Worm (Caenorhabditis elegans) whole organism, mixed stage, embryonic: Measurements from ENCODE around the gene ugt-11.

Source experiments
- blmp-1 ChIP-seq: fragments of 150-350 bp; optimal IDR thresholded peaks from 2 replicates; lab custom pipeline; 2014; ENCODE audit warnings: missing biosample characterization, missing genetic modification characterization
- cnd-1 ChIP-seq: fragments of 200-800 bp; sonication (Bioruptor generic); optimal IDR thresholded peaks from 2 replicates; lab custom pipeline; 2018; ENCODE audit warnings: mild to moderate bottlenecking, missing genetic modification characterization, missing compliant biosample characterization
- elt-1 ChIP-seq: sonication (generic microtip); optimal IDR thresholded peaks from 2 replicates; lab custom pipeline; 2017; ENCODE audit warnings: missing genetic modification characterization, mild to moderate bottlenecking, missing compliant biosample characterization, antibody characterized with exemption, moderate library complexity, borderline replicate concordance; ENCODE audit not compliant: insufficient read depth
- mab-5 ChIP-seq: fragments of 150-350 bp; optimal IDR thresholded peaks from 2 replicates; lab custom pipeline; 2014; ENCODE audit warnings: missing biosample characterization, missing genetic modification characterization
- nhr-2 ChIP-seq: fragments of 150-350 bp; optimal IDR thresholded peaks from 2 replicates; lab custom pipeline; 2014; ENCODE audit warnings: missing biosample characterization, missing genetic modification characterization
- nhr-237 ChIP-seq: fragments of 150-350 bp; optimal IDR thresholded peaks from 2 replicates; lab custom pipeline; 2014; ENCODE audit warnings: missing biosample characterization, missing genetic modification characterization
- nhr-76 ChIP-seq: sonication (generic microtip); optimal IDR thresholded peaks from 2 replicates; lab custom pipeline; 2017; ENCODE audit warnings: missing biosample characterization, missing genetic modification characterization
- snpc-4 ChIP-seq: fragments of 150-350 bp; optimal IDR thresholded peaks from 2 replicates; lab custom pipeline; 2014; ENCODE audit warnings: missing biosample characterization, missing genetic modification characterization
- tbx-8 ChIP-seq: fragments of 200-800 bp; sonication (Bioruptor generic); optimal IDR thresholded peaks from 2 replicates; lab custom pipeline; 2018; ENCODE audit warnings: mild to moderate bottlenecking, missing genetic modification characterization, moderate library complexity, missing compliant biosample characterization
- unc-39 ChIP-seq: fragments of 150-350 bp; optimal IDR thresholded peaks from 2 replicates; lab custom pipeline; 2014; ENCODE audit warnings: missing biosample characterization, missing genetic modification characterization
- unc-62 ChIP-seq: fragments of 150-350 bp; optimal IDR thresholded peaks from 2 replicates; lab custom pipeline; 2014; ENCODE audit warnings: missing biosample characterization, missing genetic modification reagents, missing genetic modification characterization
- zip-8 ChIP-seq: fragments of 150-350 bp; optimal IDR thresholded peaks from 2 replicates; lab custom pipeline; 2014; ENCODE audit warnings: missing biosample characterization, missing genetic modification characterization
- ztf-11 ChIP-seq: fragments of 150-350 bp; optimal IDR thresholded peaks from 2 replicates; lab custom pipeline; 2014; ENCODE audit warnings: missing biosample characterization, missing genetic modification characterization

DNA sequence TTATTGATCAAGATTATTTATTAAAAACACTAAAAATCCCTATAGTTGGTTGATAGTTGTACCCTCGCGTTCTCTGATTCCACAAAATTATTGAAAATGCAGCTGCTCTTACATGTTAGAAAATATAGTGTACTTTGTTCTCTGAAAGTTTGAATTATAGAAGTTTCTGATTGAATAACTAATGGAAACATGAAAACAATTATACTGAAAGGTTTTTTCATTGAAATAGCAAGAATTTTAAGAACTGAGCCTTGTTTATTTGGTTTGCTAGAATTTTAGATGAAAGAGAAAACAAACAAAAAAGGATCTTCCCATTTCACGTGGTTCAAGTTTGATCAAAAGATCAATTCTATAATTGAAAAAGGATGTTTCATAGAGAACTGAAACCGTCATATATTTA is 27.3 kb downstream of the ugt-11 start:
- TF ChIP-seq mab-5: no peak
- no peak for TF ChIP-seq ztf-11 (tag; lab: Kevin White, UChicago)
- no peak for TF ChIP-seq nhr-76 (tag; lab: Kevin White, UChicago)
- TF ChIP-seq unc-62 (GFP tag; lab: Kevin White, UChicago): no peak
- TF ChIP-seq nhr-237 (tag; lab: Kevin White, UChicago): no peak
- no peak for TF ChIP-seq zip-8 (tag; lab: Kevin White, UChicago)
- TF ChIP-seq tbx-8 (GFP tag; lab: Kevin White, UChicago): no peak
- TF ChIP-seq unc-39 (tag; lab: Kevin White, UChicago): no peak
- TF ChIP-seq cnd-1: no peak
- no peak for TF ChIP-seq nhr-2 (tag; lab: Kevin White, UChicago)
- TF ChIP-seq blmp-1 (tag; lab: Kevin White, UChicago): no peak
- TF ChIP-seq snpc-4: no peak
- no peak for TF ChIP-seq elt-1 (tag; lab: Kevin White, UChicago)
